Worm (Caenorhabditis elegans): Measurements from ENCODE around the gene Y51A2A.16.
A peak's percentile ranks its signal among the peaks of the same experiment; 100 is the strongest.
"Not testable (repeated sequence)": the region's sequence is repeated elsewhere in the genome, so short reads cannot be mapped to it uniquely, and the experiment has no call there.

The Y51A2A.16 gene

ce11 chrV:18280778-18281177 is at the start of gene Y51A2A.16:
Y51A2A.16 (minus strand) TSS chrV:18280878.
- TF ChIP-seq nhr-25 (tag; optimal IDR thresholded peaks at IDR 0.05; ENCODE audit: borderline replicate concordance, insufficient read depth): no peak
- no peak for TF ChIP-seq lin-29 (GFP tag; IDR thresholded peaks at IDR 0.05)
- TF ChIP-seq zfp-3 (GFP tag; conservative IDR thresholded peaks at IDR 0.05): no peak
- no peak for TF ChIP-seq nhr-11 (tag; optimal IDR thresholded peaks at IDR 0.05)
- no peak for TF ChIP-seq unc-39 (tag; optimal IDR thresholded peaks at IDR 0.05)
- no peak for TF ChIP-seq snpc-1.2 (GFP tag; IDR thresholded peaks at IDR 0.05)
- TF ChIP-seq T20F7.1 (GFP tag; optimal IDR thresholded peaks at IDR 0.05): no peak
- TF ChIP-seq spr-1 (tag; optimal IDR thresholded peaks at IDR 0.05): no peak
- TF ChIP-seq ZK546.5 (tag; optimal IDR thresholded peaks at IDR 0.05): no peak
- no peak for TF ChIP-seq hlh-30 (tag; optimal IDR thresholded peaks at IDR 0.05; ENCODE audit: insufficient read depth)
- TF ChIP-seq lin-15B (tag; optimal IDR thresholded peaks at IDR 0.05): no peak
- no peak for TF ChIP-seq jun-1 (tag; optimal IDR thresholded peaks at IDR 0.05)
- TF ChIP-seq nhr-237 (tag; optimal IDR thresholded peaks at IDR 0.05): no peak
- no peak for TF ChIP-seq ZK337.2 (GFP tag; IDR thresholded peaks at IDR 0.05)
- TF ChIP-seq lsy-2 (tag; optimal IDR thresholded peaks at IDR 0.05): no peak
- no peak for TF ChIP-seq mxl-3 (GFP tag; optimal IDR thresholded peaks at IDR 0.05)

- no peak for TF ChIP-seq lir-3 (tag; optimal IDR thresholded peaks at IDR 0.05)
- peak; percentile 39 for TF ChIP-seq hlh-11 (tag; optimal IDR thresholded peaks at IDR 0.05)
- no peak for TF ChIP-seq pha-4 (GFP tag; IDR thresholded peaks at IDR 0.05)
- no peak for TF ChIP-seq pha-4 (tag; optimal IDR thresholded peaks at IDR 0.05)
- 0 out of 2 replicates have a peak, but pooled peaks have one; percentile 18 for TF ChIP-seq php-3 (GFP tag; IDR thresholded peaks at IDR 0.05)
- TF ChIP-seq dmd-6 (GFP tag; IDR thresholded peaks at IDR 0.05): peak; percentile 55
- TF ChIP-seq nhr-28 (tag; optimal IDR thresholded peaks at IDR 0.05): peak; percentile 48
- peak; percentile 66 for TF ChIP-seq pqm-1 (tag; optimal IDR thresholded peaks at IDR 0.05)
- TF ChIP-seq snpc-4 (tag; optimal IDR thresholded peaks at IDR 0.05): no peak
Measured at ce11 chrV:18324525-18324924, 43.8 kb upstream of the Y51A2A.16 start.

ce11 chrV:18323231-18323630 is 42.6 kb upstream of the Y51A2A.16 start, which contains the start of gene B0462.5:
B0462.5 (minus strand) TSS chrV:18323331.
- TF ChIP-seq pqm-1 (tag; optimal IDR thresholded peaks at IDR 0.05) (peak; percentile 74), daf-19 (GFP tag; conservative IDR thresholded peaks at IDR 0.05) (no peak), mdl-1 (tag; optimal IDR thresholded peaks at IDR 0.05) (no peak), fos-1 (tag; optimal IDR thresholded peaks at IDR 0.05) (no peak), sdz-12 (GFP tag; optimal IDR thresholded peaks at IDR 0.05) (no peak)

ce11 chrV:18318312-18318711 is 37.6 kb upstream of the Y51A2A.16 start, which contains the start of gene fbxb-119:
fbxb-119 (plus strand) TSS chrV:18318612.
- TF ChIP-seq daf-8 (GFP tag; IDR thresholded peaks at IDR 0.05) (no peak), unc-62 (GFP tag; optimal IDR thresholded peaks at IDR 0.05 in 1 of 2) (peak in 1 of 2 experiments; percentile 23), unc-62 (tag; optimal IDR thresholded peaks at IDR 0.05) (no peak)

ce11 chrV:18302414-18302813 is 21.7 kb upstream of the Y51A2A.16 start, which contains the start of gene Y51A2A.6:
Y51A2A.6 (plus strand) TSS chrV:18302714.
- TF ChIP-seq nhr-102 (tag; optimal IDR thresholded peaks at IDR 0.05); lin-38 (GFP tag; IDR thresholded peaks at IDR 0.05); tra-1 (GFP tag; IDR thresholded peaks at IDR 0.05): not testable (repeated sequence)
